Fruit fly (Drosophila melanogaster): ENCODE data around the gene CG44194.

Gene CG44194

dm6 chr3R:12982982-12983633, 14.4 kb downstream of the CG44194 start:
- TF ChIP-seq svp (GFP tag) (peak; percentile 36), CG34406 (GFP tag; optimal IDR thresholded peaks at IDR 0.05) (no peak), vri (GFP tag; optimal IDR thresholded peaks at IDR 0.05) (peak; percentile 36), Gug (GFP tag; IDR thresholded peaks at IDR 0.05) (no peak), topi (GFP tag; optimal IDR thresholded peaks at IDR 0.05) (no peak), eg (GFP tag; IDR thresholded peaks at IDR 0.05) (peak; percentile 55; the same call in 2 of the 3 replicates), CG15336 (GFP tag; IDR thresholded peaks at IDR 0.05) (peak; percentile 41; the same call in 1 of the 2 replicates), fkh (GFP tag; optimal IDR thresholded peaks at IDR 0.05) (peak; percentile 45), CG8119 (GFP tag; IDR thresholded peaks at IDR 0.05) (peak; percentile 13; the same call in 1 of the 3 replicates)

DNA sequence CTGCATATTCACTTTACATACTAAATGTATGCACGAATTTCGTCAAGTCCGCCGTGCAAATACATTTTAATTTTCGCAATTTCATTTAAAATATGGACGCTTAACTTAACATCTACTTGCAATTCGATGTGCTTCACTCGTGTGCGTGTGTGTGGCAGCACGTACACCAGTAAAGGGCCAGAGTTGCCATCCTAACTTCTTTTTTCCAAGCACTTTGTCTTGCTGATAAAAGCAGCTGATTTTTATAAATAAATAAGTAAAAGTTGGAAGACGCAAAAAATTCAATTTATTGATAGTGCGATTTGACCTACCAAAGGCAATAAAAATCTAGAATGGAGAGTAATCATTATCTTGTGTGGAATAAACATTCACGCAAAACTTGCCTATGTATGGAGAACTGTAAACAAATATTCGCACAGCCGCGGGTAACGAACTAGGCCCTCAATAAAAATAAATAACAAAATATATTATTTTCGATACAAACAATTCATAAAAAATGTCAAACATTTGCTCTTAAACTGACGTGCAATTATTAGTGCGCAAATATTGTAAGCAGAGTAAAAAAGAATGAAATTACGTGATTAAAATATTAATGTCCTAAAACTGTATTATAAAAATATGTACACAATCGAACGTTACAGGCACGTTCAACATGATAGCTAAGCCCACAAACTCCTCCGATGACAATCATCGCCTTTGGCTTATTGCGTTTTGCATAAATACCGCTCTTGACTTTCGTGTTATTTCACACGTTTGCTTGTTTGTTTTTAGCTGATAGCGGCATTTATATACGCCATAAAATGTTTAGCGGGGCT, 15.2 kb downstream of the CG44194 start:
- TF ChIP-seq CG3919 (GFP tag; optimal IDR thresholded peaks at IDR 0.05), result no peak
- no peak for TF ChIP-seq Hr38 (GFP tag; optimal IDR thresholded peaks at IDR 0.05)
- peak; percentile 25 to 64 for TF ChIP-seq salr (GFP tag; optimal IDR thresholded peaks at IDR 0.05)
- peak; percentile 44 for TF ChIP-seq CG11762 (GFP tag; optimal IDR thresholded peaks at IDR 0.05; ENCODE audit: insufficient read depth)
- peak; percentile 29 for TF ChIP-seq CG1621 (tag; optimal IDR thresholded peaks at IDR 0.05)
- TF ChIP-seq Eip78C (GFP tag), result peak; percentile 93
- peak; percentile 61 for TF ChIP-seq achi (GFP tag; optimal IDR thresholded peaks at IDR 0.05)
- TF ChIP-seq fd85E (GFP tag; optimal IDR thresholded peaks at IDR 0.05), result peak; percentile 21
- TF ChIP-seq Ets21C (GFP tag; optimal IDR thresholded peaks at IDR 0.05), result no peak
- TF ChIP-seq dsx (GFP tag; optimal IDR thresholded peaks at IDR 0.05; ENCODE audit: poor library complexity, severe bottlenecking), result peak; percentile 44
- peak; percentile 65 for TF ChIP-seq topi (GFP tag; optimal IDR thresholded peaks at IDR 0.05)
- TF ChIP-seq CG4318 (GFP tag; optimal IDR thresholded peaks at IDR 0.05), result peak; percentile 68
- TF ChIP-seq CG7368 (GFP tag; optimal IDR thresholded peaks at IDR 0.05), result no peak
- peak; percentile 40 for TF ChIP-seq Sox15 (GFP tag; optimal IDR thresholded peaks at IDR 0.05)
- TF ChIP-seq CG15336 (GFP tag; IDR thresholded peaks at IDR 0.05), result peak; percentile 50
- peak; percentile 59 for TF ChIP-seq net (GFP tag; optimal IDR thresholded peaks at IDR 0.05)
- TF ChIP-seq dac (GFP tag; optimal IDR thresholded peaks at IDR 0.05), result peak; percentile 25
- peak; percentile 63 for TF ChIP-seq OdsH (GFP tag; optimal IDR thresholded peaks at IDR 0.05)
- no peak for TF ChIP-seq CG8319 (GFP tag; optimal IDR thresholded peaks at IDR 0.05)
- TF ChIP-seq CG9139 (GFP tag; optimal IDR thresholded peaks at IDR 0.05), result no peak
- peak; percentile 62 for TF ChIP-seq Gug (GFP tag; IDR thresholded peaks at IDR 0.05)
- TF ChIP-seq CG34406 (GFP tag; optimal IDR thresholded peaks at IDR 0.05), result peak; percentile 54
- TF ChIP-seq CG6163 (GFP tag; IDR thresholded peaks at IDR 0.05), result peak; percentile 67
- 0 out of 2 replicates have a peak, but pooled peaks have one; percentile 17 for TF ChIP-seq CG11294 (GFP tag; IDR thresholded peaks at IDR 0.05)
- peak; percentile 66 for TF ChIP-seq acj6 (GFP tag; optimal IDR thresholded peaks at IDR 0.05)
- peak; percentile 46 for TF ChIP-seq Smox (GFP tag; optimal IDR thresholded peaks at IDR 0.05)
- TF ChIP-seq Hr4 (GFP tag; optimal IDR thresholded peaks at IDR 0.05), result peak; percentile 65
- TF ChIP-seq Lpt (GFP tag; optimal IDR thresholded peaks at IDR 0.05), result peak; percentile 55
- TF ChIP-seq CG6854 (GFP tag; optimal IDR thresholded peaks at IDR 0.05), result no peak
- TF ChIP-seq CG11902 (GFP tag; optimal IDR thresholded peaks at IDR 0.05), result peak; percentile 32
- peak; percentile 49 for TF ChIP-seq CG31627 (GFP tag; optimal IDR thresholded peaks at IDR 0.05)
- peak; percentile 44 for TF ChIP-seq vri (GFP tag; optimal IDR thresholded peaks at IDR 0.05)
- peak; percentile 31 for TF ChIP-seq cyc (GFP tag; optimal IDR thresholded peaks at IDR 0.05)
- peak; percentile 50 for TF ChIP-seq Hr39 (GFP tag; optimal IDR thresholded peaks at IDR 0.05)
- TF ChIP-seq esn (GFP tag; optimal IDR thresholded peaks at IDR 0.05), result peak; percentile 60
- peak; percentile 65 for TF ChIP-seq Met (GFP tag; optimal IDR thresholded peaks at IDR 0.05)
- TF ChIP-seq spab (GFP tag; optimal IDR thresholded peaks at IDR 0.05), result no peak
- TF ChIP-seq CG10669 (GFP tag; optimal IDR thresholded peaks at IDR 0.05), result peak; percentile 76
- TF ChIP-seq pdm3 (GFP tag; optimal IDR thresholded peaks at IDR 0.05), result peak; percentile 75
- peak; percentile 53 for TF ChIP-seq CG6792 (GFP tag; optimal IDR thresholded peaks at IDR 0.05)
- peak; percentile 68 for TF ChIP-seq CG3032 (tag; optimal IDR thresholded peaks at IDR 0.05)
- TF ChIP-seq Blimp-1 (GFP tag; optimal IDR thresholded peaks at IDR 0.05), result no peak
- TF ChIP-seq CG10631 (GFP tag; optimal IDR thresholded peaks at IDR 0.05), result peak; percentile 49

Measured in whole organism, prepupa.